Worm (Caenorhabditis elegans): ENCODE measurements around the gene srx-5.

srx-5 gene

ce11 chrV:723895-724352 lies 24.0 kb downstream of the srx-5 start, which contains the start of gene fbxb-72:
fbxb-72 (minus strand) TSS chrV:723952.
- TF ChIP-seq C38D4.7 (GFP tag; optimal IDR thresholded peaks at IDR 0.05) (no peak), K02D7.2 (tag; optimal IDR thresholded peaks at IDR 0.05) (no peak), syd-9 (tag; optimal IDR thresholded peaks at IDR 0.05) (no peak), dve-1 (tag; optimal IDR thresholded peaks at IDR 0.05) (peak; percentile 56), T23F11.4 (GFP tag; optimal IDR thresholded peaks at IDR 0.05) (no peak), pqm-1 (tag; optimal IDR thresholded peaks at IDR 0.05) (peak; percentile 3), sdc-2 (tag; optimal IDR thresholded peaks at IDR 0.05) (no peak), nfya-1 (tag; optimal IDR thresholded peaks at IDR 0.05) (no peak), ceh-31 (tag; optimal IDR thresholded peaks at IDR 0.05) (no peak), ama-1 (optimal IDR thresholded peaks at IDR 0.05) (peak; percentile 26), pha-2 (tag; optimal IDR thresholded peaks at IDR 0.05) (no peak), ceh-45 (GFP tag; IDR thresholded peaks at IDR 0.05) (no peak), elt-2 (tag; optimal IDR thresholded peaks at IDR 0.05) (peak; percentile 41), npax-4 (tag; optimal IDR thresholded peaks at IDR 0.05) (no peak)

ce11 chrV:724470-724890 lies 24.6 kb downstream of the srx-5 start:
- no peak for TF ChIP-seq pha-2 (tag; optimal IDR thresholded peaks at IDR 0.05)
- no peak for TF ChIP-seq gmeb-2 (tag; optimal IDR thresholded peaks at IDR 0.05)
- TF ChIP-seq unc-55 (GFP tag; optimal IDR thresholded peaks at IDR 0.05) = no peak
- no peak for TF ChIP-seq ttx-3 (tag; optimal IDR thresholded peaks at IDR 0.05)
- TF ChIP-seq ahr-1 (tag; optimal IDR thresholded peaks at IDR 0.05) = no peak
- TF ChIP-seq ceh-31 (tag; optimal IDR thresholded peaks at IDR 0.05) = no peak
- no peak for TF ChIP-seq lim-6 (tag; optimal IDR thresholded peaks at IDR 0.05)
- no peak for TF ChIP-seq madf-2 (tag; optimal IDR thresholded peaks at IDR 0.05)
- no peak for TF ChIP-seq ceh-34 (tag; optimal IDR thresholded peaks at IDR 0.05)
- TF ChIP-seq hlh-6 (tag; optimal IDR thresholded peaks at IDR 0.05) = no peak
- no peak for TF ChIP-seq ceh-6 (GFP tag; optimal IDR thresholded peaks at IDR 0.05)
- no peak for TF ChIP-seq nfya-1 (tag; optimal IDR thresholded peaks at IDR 0.05)
- no peak for TF ChIP-seq npax-4 (tag; optimal IDR thresholded peaks at IDR 0.05)
- TF ChIP-seq odd-2 (tag; optimal IDR thresholded peaks at IDR 0.05) = no peak
- TF ChIP-seq ceh-24 (tag; optimal IDR thresholded peaks at IDR 0.05) = no peak
- TF ChIP-seq rnt-1 (tag; optimal IDR thresholded peaks at IDR 0.05) = no peak
- TF ChIP-seq elt-2 (tag; optimal IDR thresholded peaks at IDR 0.05) = no peak
- no peak for TF ChIP-seq fkh-10 (GFP tag; optimal IDR thresholded peaks at IDR 0.05)
- TF ChIP-seq unc-42 (tag; optimal IDR thresholded peaks at IDR 0.05) = no peak
- no peak for TF ChIP-seq C38D4.7 (GFP tag; optimal IDR thresholded peaks at IDR 0.05)

- TF ChIP-seq ceh-34 (tag; optimal IDR thresholded peaks at IDR 0.05) (no peak), syd-9 (tag; optimal IDR thresholded peaks at IDR 0.05) (peak; percentile 21)
Measured at ce11 chrV:724946-725806, 25.3 kb downstream of the srx-5 start.

- no peak for TF ChIP-seq ttx-3 (tag; optimal IDR thresholded peaks at IDR 0.05)
- no peak for TF ChIP-seq K02D7.2 (tag; optimal IDR thresholded peaks at IDR 0.05)
- TF ChIP-seq odd-2 (tag; optimal IDR thresholded peaks at IDR 0.05) = no peak
- no peak for TF ChIP-seq dmd-4 (tag; optimal IDR thresholded peaks at IDR 0.05; ENCODE audit: borderline replicate concordance)
- no peak for TF ChIP-seq ceh-9 (tag; optimal IDR thresholded peaks at IDR 0.05)
- TF ChIP-seq T23F11.4 (GFP tag; optimal IDR thresholded peaks at IDR 0.05) = no peak
- TF ChIP-seq tbx-7 (tag; optimal IDR thresholded peaks at IDR 0.05) = no peak
- TF ChIP-seq ets-4 (tag; optimal IDR thresholded peaks at IDR 0.05) = no peak
- no peak for TF ChIP-seq nfya-1 (tag; optimal IDR thresholded peaks at IDR 0.05)
Measured at ce11 chrV:725807-726572, 26.1 kb downstream of the srx-5 start.
